Worm (Caenorhabditis elegans) whole organism, L4 larva: Measurements from ENCODE around the gene C06B3.1.

Source experiments
- D1046.2 ChIP-seq: fragments of 200-800 bp; sonication (Bioruptor generic); IDR thresholded peaks from 2 replicates; pipeline ENCODE4 v1.3.6; 2022; ENCODE audit warnings: missing genetic modification characterization, missing compliant biosample characterization
- T20F7.1 ChIP-seq: fragments of 200-800 bp; sonication (Bioruptor generic); optimal IDR thresholded peaks from 2 replicates; lab custom pipeline; 2018; ENCODE audit warnings: mild to moderate bottlenecking, missing genetic modification characterization, missing compliant biosample characterization
- Y105C5A.15 ChIP-seq: fragments of 200-800 bp; sonication (Bioruptor generic); IDR thresholded peaks from 2 replicates; pipeline ENCODE4 v1.3.6; 2022; ENCODE audit warnings: missing genetic modification characterization, missing compliant biosample characterization
- ZK337.2 ChIP-seq: fragments of 200-800 bp; sonication (Bioruptor generic); IDR thresholded peaks from 2 replicates; pipeline ENCODE4 v1.3.6; 2022; ENCODE audit warnings: missing genetic modification reagents, missing genetic modification characterization, missing compliant biosample characterization
- ZK546.5 ChIP-seq, 2 experiments: sonication (generic microtip); optimal IDR thresholded peaks; 2 replicates each; lab custom pipeline; 2017; ENCODE audit warnings: missing biosample characterization in 2 of 2, missing genetic modification characterization in 2 of 2
- aha-1 ChIP-seq: fragments of 150-350 bp; peaks from one replicate; lab custom pipeline; 2014; ENCODE audit warnings: missing biosample characterization, missing genetic modification characterization
- arid-1 ChIP-seq: fragments of 200-800 bp; sonication (Bioruptor generic); conservative IDR thresholded peaks from 2 replicates; pipeline ENCODE4 v1.3.6; 2022; ENCODE audit warnings: missing genetic modification reagents, missing genetic modification characterization, missing compliant biosample characterization
- ceh-20 ChIP-seq: fragments of 200-800 bp; sonication (Bioruptor generic); IDR thresholded peaks from 2 replicates; pipeline ENCODE4 v1.3.6; 2022; ENCODE audit warnings: missing genetic modification reagents, missing genetic modification characterization, missing compliant biosample characterization
- ceh-44 ChIP-seq: fragments of 200-800 bp; sonication (Bioruptor generic); IDR thresholded peaks from 2 replicates; pipeline ENCODE4 v1.3.6; 2022; ENCODE audit warnings: missing genetic modification reagents, missing genetic modification characterization, missing compliant biosample characterization
- ceh-62 ChIP-seq: sonication (generic microtip); optimal IDR thresholded peaks from 2 replicates; lab custom pipeline; 2017; ENCODE audit warnings: missing biosample characterization, missing genetic modification characterization
- daf-12 ChIP-seq: fragments of 150-350 bp; optimal IDR thresholded peaks from 2 replicates; lab custom pipeline; 2014; ENCODE audit warnings: missing biosample characterization, missing genetic modification reagents, missing genetic modification characterization
- duxl-1 ChIP-seq: sonication (generic microtip); optimal IDR thresholded peaks from 2 replicates; lab custom pipeline; 2016; ENCODE audit warnings: mild to moderate bottlenecking, missing genetic modification characterization, moderate library complexity, missing compliant biosample characterization; ENCODE audit not compliant: poor library complexity
- fos-1 ChIP-seq: fragments of 150-350 bp; optimal IDR thresholded peaks from 2 replicates; lab custom pipeline; 2014; ENCODE audit warnings: missing biosample characterization, missing genetic modification characterization
- hlh-30 ChIP-seq: sonication (generic microtip); optimal IDR thresholded peaks from 2 replicates; lab custom pipeline; 2017; ENCODE audit warnings: antibody characterized with exemption, mild to moderate bottlenecking, missing genetic modification characterization, missing compliant biosample characterization; ENCODE audit not compliant: insufficient read depth
- jun-1 ChIP-seq: fragments of 150-350 bp; optimal IDR thresholded peaks from 2 replicates; lab custom pipeline; 2014; ENCODE audit warnings: missing biosample characterization, missing genetic modification reagents, missing genetic modification characterization
- lin-1 ChIP-seq: fragments of 200-800 bp; sonication (Bioruptor generic); IDR thresholded peaks from 2 replicates; pipeline ENCODE4 v1.3.6; 2022; ENCODE audit warnings: missing genetic modification reagents, missing genetic modification characterization, missing compliant biosample characterization
- lin-15B ChIP-seq: fragments of 150-350 bp; sonication (generic microtip); optimal IDR thresholded peaks from 3 replicates; lab custom pipeline; 2014; ENCODE audit warnings: missing biosample characterization, missing genetic modification characterization
- lin-29 ChIP-seq: fragments of 200-800 bp; sonication (Bioruptor generic); IDR thresholded peaks from 2 replicates; pipeline ENCODE4 v1.3.6; 2022; ENCODE audit warnings: missing genetic modification reagents, missing genetic modification characterization, missing compliant biosample characterization
- lsy-2 ChIP-seq, 2 experiments: fragments of 150-350 bp in 1 of 2; sonication (generic microtip) in 1 of 2; optimal IDR thresholded peaks; 2 replicates each; lab custom pipeline; 2014 to 2017; ENCODE audit warnings: missing biosample characterization in 2 of 2, missing genetic modification characterization in 2 of 2
- madf-9 ChIP-seq: fragments of 200-800 bp; sonication (Bioruptor generic); conservative IDR thresholded peaks from 2 replicates; pipeline ENCODE4 v1.3.6; 2022; ENCODE audit warnings: missing genetic modification reagents, missing genetic modification characterization, missing compliant biosample characterization
- mdl-1 ChIP-seq, 2 experiments: fragments of 150-350 bp in 1 of 2; sonication (generic microtip) in 1 of 2; optimal IDR thresholded peaks; 2 replicates each; lab custom pipeline; 2014 to 2017; ENCODE audit warnings: missing biosample characterization in 2 of 2, missing genetic modification characterization in 2 of 2
- mxl-3 ChIP-seq: fragments of 200-800 bp; sonication (Bioruptor generic); optimal IDR thresholded peaks from 2 replicates; lab custom pipeline; 2018; ENCODE audit warnings: mild to moderate bottlenecking, missing genetic modification characterization, missing compliant biosample characterization
- nhr-111 ChIP-seq: fragments of 200-800 bp; sonication (Bioruptor generic); optimal IDR thresholded peaks from 2 replicates; lab custom pipeline; 2018; ENCODE audit warnings: mild to moderate bottlenecking, missing genetic modification characterization, missing compliant biosample characterization
- nhr-28 ChIP-seq: fragments of 150-350 bp; optimal IDR thresholded peaks from 2 replicates; lab custom pipeline; 2014; ENCODE audit warnings: missing biosample characterization, missing genetic modification characterization
- nhr-48 ChIP-seq: sonication (generic microtip); optimal IDR thresholded peaks from 2 replicates; lab custom pipeline; 2016; ENCODE audit warnings: mild to moderate bottlenecking, missing genetic modification characterization, missing compliant biosample characterization
- nhr-76 ChIP-seq: fragments of 150-350 bp; optimal IDR thresholded peaks from 2 replicates; lab custom pipeline; 2014; ENCODE audit warnings: missing biosample characterization, missing genetic modification characterization
- saeg-2 ChIP-seq: fragments of 200-800 bp; sonication (Bioruptor generic); IDR thresholded peaks from 2 replicates; pipeline ENCODE4 v1.3.6; 2022; ENCODE audit warnings: missing genetic modification reagents, missing genetic modification characterization, missing compliant biosample characterization
- snpc-1.2 ChIP-seq: fragments of 200-800 bp; sonication (Bioruptor generic); IDR thresholded peaks from 2 replicates; pipeline ENCODE4 v1.3.6; 2022; ENCODE audit warnings: missing genetic modification reagents, missing genetic modification characterization, missing compliant biosample characterization
- snpc-4 ChIP-seq: fragments of 150-350 bp; optimal IDR thresholded peaks from 2 replicates; lab custom pipeline; 2014; ENCODE audit warnings: missing biosample characterization, missing genetic modification characterization
- spr-1 ChIP-seq: sonication (generic microtip); optimal IDR thresholded peaks from 2 replicates; lab custom pipeline; 2016; ENCODE audit warnings: mild to moderate bottlenecking, missing genetic modification characterization, missing compliant biosample characterization
- tag-97 ChIP-seq: fragments of 200-800 bp; sonication (Bioruptor generic); IDR thresholded peaks from 2 replicates; pipeline ENCODE4 v1.3.6; 2022; ENCODE audit warnings: missing genetic modification characterization, missing compliant biosample characterization
- unc-62 ChIP-seq, 3 experiments: fragments of 150-350 bp in 1 of 3; sonication (generic microtip); optimal IDR thresholded peaks in 2 of 3; peaks in 1 of 3; 1 replicate in 1 of 3; 2 replicates in 2 of 3; lab custom pipeline; 2014 to 2017; ENCODE audit warnings: missing biosample characterization in 3 of 3, missing genetic modification characterization in 3 of 3, missing genetic modification reagents in 3 of 3, missing genotype in 1 of 3
- zag-1 ChIP-seq: fragments of 150-350 bp; optimal IDR thresholded peaks from 2 replicates; lab custom pipeline; 2014; ENCODE audit warnings: missing biosample characterization, missing genetic modification characterization
- zip-11 ChIP-seq: fragments of 200-800 bp; sonication (Bioruptor generic); IDR thresholded peaks from 2 replicates; pipeline ENCODE4 v1.3.6; 2022; ENCODE audit warnings: missing genetic modification characterization, missing compliant biosample characterization
- ztf-11 ChIP-seq: fragments of 150-350 bp; optimal IDR thresholded peaks from 2 replicates; lab custom pipeline; 2014; ENCODE audit warnings: missing biosample characterization, missing genetic modification characterization

C06B3.1 gene

DNA sequence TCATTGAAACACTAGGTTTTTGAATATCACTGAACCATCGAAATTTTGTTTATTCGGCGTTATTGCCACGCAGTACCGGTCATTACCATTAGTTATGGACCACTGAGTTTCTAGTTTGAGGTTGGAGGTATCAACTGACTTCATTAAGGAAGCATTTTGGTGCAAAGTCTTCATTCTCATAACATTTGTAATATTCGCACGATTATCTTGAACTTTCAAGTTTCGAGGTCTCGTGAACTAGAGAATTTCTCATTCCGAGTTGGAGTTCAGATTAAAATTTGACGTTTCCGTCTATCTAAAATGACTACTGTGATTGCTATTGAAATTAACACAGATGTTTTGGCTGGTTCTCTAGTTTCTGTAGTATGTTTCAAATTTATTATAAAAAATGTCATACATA, 18.1 kb downstream of the C06B3.1 start, which contains the start of gene srx-42:
srx-42 (plus strand) TSS at position 301 of the 400 bp plus-strand sequence.
- TF ChIP-seq snpc-4 (no peak), mxl-3 (no peak), ZK337.2 (GFP tag; lab: Robert Waterston, UW) (no peak), madf-9 (GFP tag; lab: Robert Waterston, UW) (no peak), daf-12 (tag; lab: Kevin White, UChicago) (no peak), spr-1 (tag; lab: Kevin White, UChicago) (no peak), ceh-20 (GFP tag; lab: Robert Waterston, UW) (no peak), fos-1 (tag; lab: Kevin White, UChicago) (no peak), saeg-2 (GFP tag; lab: Robert Waterston, UW) (no peak), ceh-44 (GFP tag; lab: Robert Waterston, UW) (no peak), ztf-11 (tag; lab: Kevin White, UChicago) (no peak)

DNA sequence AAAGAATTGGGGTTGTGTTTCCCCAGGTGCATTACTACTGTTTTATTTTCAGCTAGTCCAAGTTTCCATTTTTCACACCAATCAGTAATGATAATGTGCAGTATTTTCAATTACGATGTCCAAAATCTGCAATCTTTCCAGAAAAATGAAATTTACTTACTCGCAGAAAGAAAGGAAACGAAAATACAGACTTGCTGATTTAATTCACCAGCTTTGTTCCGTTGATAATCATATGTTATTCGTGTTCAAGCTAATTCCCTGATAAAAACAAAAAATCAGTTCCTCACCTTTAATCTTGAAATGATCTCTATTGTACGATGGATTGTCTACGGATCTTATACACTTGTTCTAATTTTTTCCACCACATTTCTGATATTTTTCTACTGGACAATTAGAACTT, 21.3 kb downstream of the C06B3.1 start, which contains the start of gene srxa-11:
srxa-11 (plus strand) TSS at position 301 of the 400 bp plus-strand sequence.
- TF ChIP-seq lin-29 (no peak), jun-1 (tag; lab: Kevin White, UChicago) (no peak), D1046.2 (GFP tag; lab: Robert Waterston, UW) (no peak), tag-97 (GFP tag; lab: Robert Waterston, UW) (no peak), lin-15B (tag; lab: Kevin White, UChicago) (no peak), nhr-111 (no peak)

DNA sequence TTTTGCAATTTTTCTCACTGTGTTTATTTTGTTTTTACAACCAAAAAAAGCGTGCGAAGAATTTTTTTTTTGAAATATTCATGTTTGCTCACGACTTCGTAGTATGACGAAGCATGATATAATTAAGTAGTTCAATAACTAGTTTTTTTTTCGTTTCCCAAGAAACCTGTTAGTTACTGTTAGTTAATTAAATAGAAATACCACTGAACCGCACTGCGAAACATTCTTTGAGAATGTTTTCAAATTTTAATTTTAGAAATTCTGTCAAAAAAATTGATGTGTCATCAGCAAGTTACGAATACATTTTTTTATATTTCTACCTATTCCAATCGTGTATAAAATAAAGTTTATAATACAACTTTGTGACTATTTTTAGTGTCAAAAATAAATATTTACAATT, 23.8 kb downstream of the C06B3.1 start, which contains the start of gene srxa-12:
srxa-12 (plus strand) TSS at position 301 of the 400 bp plus-strand sequence.
- TF ChIP-seq lin-1 (GFP tag; lab: Robert Waterston, UW): no peak
- no peak for TF ChIP-seq ZK546.5 (tag; optimal IDR thresholded peaks at IDR 0.05; lab: Kevin White, UChicago)

DNA sequence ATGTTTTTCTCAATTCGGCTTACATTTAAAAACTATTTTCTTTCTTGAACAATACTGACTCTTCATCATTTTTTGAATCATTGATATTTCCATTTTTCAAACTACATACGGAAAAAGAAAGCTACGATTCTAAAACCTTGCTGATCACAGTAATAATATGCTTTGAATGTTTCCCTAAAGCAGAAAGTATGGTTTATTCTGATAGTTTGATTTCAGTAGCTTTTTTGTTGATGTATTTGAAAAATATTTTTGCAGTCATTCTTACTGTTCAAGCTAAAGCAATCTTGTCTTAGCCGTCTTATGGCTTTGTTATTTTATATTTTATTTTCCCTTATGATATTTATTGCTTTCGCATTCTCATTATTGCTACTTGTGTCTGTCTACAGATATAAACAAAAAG, 26.9 kb downstream of the C06B3.1 start, which contains the start of gene srxa-13:
srxa-13 (plus strand) TSS at position 301 of the 400 bp plus-strand sequence.
- TF ChIP-seq mdl-1 (tag; optimal IDR thresholded peaks at IDR 0.05; lab: Kevin White, UChicago): no peak
- no peak for TF ChIP-seq zip-11 (GFP tag; lab: Robert Waterston, UW)
- no peak for TF ChIP-seq arid-1 (GFP tag; lab: Robert Waterston, UW)
- TF ChIP-seq snpc-1.2 (GFP tag; lab: Robert Waterston, UW): no peak

DNA sequence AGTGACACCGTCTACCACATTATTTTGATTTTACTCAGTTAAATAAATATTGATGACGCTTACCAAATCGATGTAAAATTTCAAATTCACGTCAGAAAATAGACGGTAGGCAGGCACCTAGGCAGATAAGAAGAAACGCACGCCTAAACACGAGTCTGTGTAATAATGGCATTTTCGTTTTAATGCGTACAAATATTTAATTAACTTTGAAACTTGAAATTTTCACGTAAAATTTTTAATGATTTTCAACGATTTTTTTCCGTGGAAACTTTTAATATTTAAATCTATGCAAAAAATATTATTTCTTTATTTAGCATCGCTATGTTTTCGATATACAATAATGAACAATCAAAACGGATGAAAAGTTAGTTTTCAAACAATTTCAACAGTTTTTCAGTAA, 28.6 kb downstream of the C06B3.1 start, which contains the start of gene C06B3.16:
C06B3.16 (plus strand) TSS at position 301 of the 400 bp plus-strand sequence.
- TF ChIP-seq aha-1 (tag; lab: Kevin White, UChicago) (peak; percentile 18), arid-1 (GFP tag; lab: Robert Waterston, UW) (no peak)

DNA sequence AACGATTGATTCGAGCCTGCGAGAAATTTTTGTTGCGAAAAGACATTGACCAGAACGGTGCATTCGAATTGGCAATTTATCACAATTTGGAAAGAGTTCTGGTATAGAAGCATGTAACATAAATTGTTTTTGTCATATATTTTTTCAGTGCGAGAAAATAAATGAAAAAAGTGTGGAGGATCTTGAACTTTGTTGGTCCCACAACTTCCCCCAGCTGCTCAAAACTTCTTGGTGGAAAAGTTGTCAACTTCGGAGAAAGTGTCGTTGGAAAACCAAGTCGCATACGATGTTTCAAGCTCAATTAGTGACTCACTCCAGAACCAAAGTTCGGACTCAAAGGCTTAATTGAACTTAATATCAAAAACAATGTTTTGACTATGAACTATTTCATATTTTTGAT, 29.4 kb downstream of the C06B3.1 start:
- TF ChIP-seq unc-62 (GFP tag; optimal IDR thresholded peaks at IDR 0.05 in 1 of 2; lab: Kevin White, UChicago): peak in 1 of 2 experiments; percentile 34
- TF ChIP-seq unc-62 (tag; optimal IDR thresholded peaks at IDR 0.05; lab: Kevin White, UChicago): no peak
- TF ChIP-seq ceh-62 (tag; lab: Kevin White, UChicago): no peak
- no peak for TF ChIP-seq zag-1 (tag; lab: Kevin White, UChicago)
- TF ChIP-seq lsy-2 (tag; optimal IDR thresholded peaks at IDR 0.05; lab: Kevin White, UChicago): no peak
- TF ChIP-seq aha-1 (tag; lab: Kevin White, UChicago): peak; percentile 94
- TF ChIP-seq, all 104 proteins: peak for 2

DNA sequence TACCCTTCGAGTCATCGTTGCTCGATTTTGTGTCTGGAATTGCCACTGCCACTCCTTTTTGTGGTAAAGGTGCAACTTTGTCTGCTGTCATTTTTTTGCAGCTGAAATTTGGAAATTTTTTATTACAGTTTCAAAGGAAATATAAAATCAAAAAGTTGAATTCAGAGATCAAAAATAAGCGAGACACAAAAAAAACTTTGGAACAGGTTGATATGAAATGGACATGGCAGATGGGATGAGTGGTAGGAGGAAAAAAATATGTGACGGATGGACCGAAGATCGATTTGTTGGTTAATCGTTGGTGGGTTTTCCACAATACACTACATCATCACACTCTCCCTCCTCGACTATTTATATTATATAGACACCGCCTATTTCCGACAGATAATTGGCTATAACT, 31.9 kb downstream of the C06B3.1 start, which contains the start of gene R10D12.1:
R10D12.1 (minus strand) TSS at position 101 of the 400 bp plus-strand sequence.
- TF ChIP-seq hlh-30 (tag; lab: Kevin White, UChicago): peak; percentile 7
- no peak for TF ChIP-seq duxl-1
- TF ChIP-seq zip-11 (GFP tag; lab: Robert Waterston, UW): no peak
- no peak for TF ChIP-seq nhr-48 (tag; lab: Kevin White, UChicago)
- no peak for TF ChIP-seq T20F7.1 (GFP tag; lab: Kevin White, UChicago)
- TF ChIP-seq Y105C5A.15 (GFP tag; lab: Robert Waterston, UW): no peak
- TF ChIP-seq nhr-28: peak; percentile 19
- no peak for TF ChIP-seq nhr-76 (tag; lab: Kevin White, UChicago)
